Worm (Caenorhabditis elegans) whole organism, late embryonic: Measurements from ENCODE around the gene R11G1.11.

Experiments
- C08G9.2 ChIP-seq: sonication (generic microtip); optimal IDR thresholded peaks from 2 replicates; lab custom pipeline; 2016; ENCODE audit warnings: mild to moderate bottlenecking, missing genetic modification characterization, moderate library complexity, missing compliant biosample characterization
- C38D4.7 ChIP-seq: fragments of 200-800 bp; sonication (Bioruptor generic); optimal IDR thresholded peaks from 2 replicates; lab custom pipeline; 2018; ENCODE audit warnings: mild to moderate bottlenecking, missing genetic modification characterization, moderate library complexity, missing compliant biosample characterization
- F13H6.1 ChIP-seq: sonication (generic microtip); optimal IDR thresholded peaks from 2 replicates; lab custom pipeline; 2016; ENCODE audit warnings: missing genetic modification characterization, missing compliant biosample characterization
- K02D7.2 ChIP-seq: sonication (generic microtip); optimal IDR thresholded peaks from 2 replicates; lab custom pipeline; 2017; ENCODE audit warnings: mild to moderate bottlenecking, missing genetic modification characterization, missing compliant biosample characterization
- T23F11.4 ChIP-seq: fragments of 200-800 bp; sonication (Bioruptor generic); optimal IDR thresholded peaks from 2 replicates; lab custom pipeline; 2018; ENCODE audit warnings: mild to moderate bottlenecking, missing genetic modification characterization, missing compliant biosample characterization
- Y22D7AL.16 ChIP-seq: sonication (generic microtip); optimal IDR thresholded peaks from 2 replicates; lab custom pipeline; 2016; ENCODE audit warnings: missing genetic modification characterization, missing compliant biosample characterization
- ahr-1 ChIP-seq: sonication (generic microtip); optimal IDR thresholded peaks from 2 replicates; lab custom pipeline; 2016; ENCODE audit warnings: missing genetic modification characterization, missing compliant biosample characterization
- ceh-14 ChIP-seq: sonication (generic microtip); optimal IDR thresholded peaks from 2 replicates; lab custom pipeline; 2016; ENCODE audit warnings: missing genotype, missing genetic modification characterization, missing compliant biosample characterization
- ceh-18 ChIP-seq: sonication (generic microtip); optimal IDR thresholded peaks from 2 replicates; lab custom pipeline; 2016; ENCODE audit warnings: missing genetic modification characterization, missing compliant biosample characterization
- ceh-19 ChIP-seq: fragments of 200-800 bp; sonication (Bioruptor generic); optimal IDR thresholded peaks from 2 replicates; lab custom pipeline; 2018; ENCODE audit warnings: mild to moderate bottlenecking, missing genetic modification characterization, missing compliant biosample characterization
- ceh-22 ChIP-seq: sonication (generic microtip); optimal IDR thresholded peaks from 2 replicates; lab custom pipeline; 2017; ENCODE audit warnings: missing biosample characterization, missing genetic modification characterization
- ceh-30 ChIP-seq: fragments of 150-350 bp; optimal IDR thresholded peaks from 2 replicates; lab custom pipeline; 2014; ENCODE audit warnings: missing biosample characterization, missing genetic modification characterization
- ceh-34 ChIP-seq: sonication (generic microtip); optimal IDR thresholded peaks from 2 replicates; lab custom pipeline; 2016; ENCODE audit warnings: mild to moderate bottlenecking, missing genetic modification characterization, missing compliant biosample characterization
- ceh-48 ChIP-seq: sonication (generic microtip); optimal IDR thresholded peaks from 2 replicates; lab custom pipeline; 2016; ENCODE audit warnings: missing genetic modification characterization, inconsistent platforms, missing compliant biosample characterization
- ceh-9 ChIP-seq: sonication (generic microtip); optimal IDR thresholded peaks from 2 replicates; lab custom pipeline; 2016; ENCODE audit warnings: mild to moderate bottlenecking, missing genetic modification characterization, inconsistent platforms, missing compliant biosample characterization
- che-1 ChIP-seq: sonication (generic microtip); optimal IDR thresholded peaks from 2 replicates; lab custom pipeline; 2016; ENCODE audit warnings: mild to moderate bottlenecking, missing genetic modification characterization, missing compliant biosample characterization
- dmd-4 ChIP-seq: sonication (generic microtip); optimal IDR thresholded peaks from 2 replicates; lab custom pipeline; 2016; ENCODE audit warnings: borderline replicate concordance, missing genetic modification characterization, missing compliant biosample characterization
- dve-1 ChIP-seq: sonication (generic microtip); optimal IDR thresholded peaks from 2 replicates; lab custom pipeline; 2017; ENCODE audit warnings: antibody characterized with exemption, mild to moderate bottlenecking, missing genetic modification characterization, missing compliant biosample characterization
- elt-2 ChIP-seq: sonication (generic microtip); optimal IDR thresholded peaks from 2 replicates; lab custom pipeline; 2016; ENCODE audit warnings: missing genetic modification reagents, missing genetic modification characterization, missing compliant biosample characterization
- eyg-1 ChIP-seq: sonication (generic microtip); optimal IDR thresholded peaks from 2 replicates; lab custom pipeline; 2016; ENCODE audit warnings: missing genotype, missing genetic modification characterization, missing compliant biosample characterization
- fkh-10 ChIP-seq: fragments of 150-350 bp; optimal IDR thresholded peaks from 2 replicates; lab custom pipeline; 2014; ENCODE audit warnings: missing biosample characterization, missing genetic modification reagents, missing genetic modification characterization
- gmeb-2 ChIP-seq: sonication (generic microtip); optimal IDR thresholded peaks from 2 replicates; lab custom pipeline; 2016; ENCODE audit warnings: missing genetic modification characterization, inconsistent platforms, missing compliant biosample characterization
- hlh-13 ChIP-seq: fragments of 200-800 bp; sonication (Bioruptor generic); optimal IDR thresholded peaks from 2 replicates; lab custom pipeline; 2018; ENCODE audit warnings: mild to moderate bottlenecking, missing genetic modification characterization, missing compliant biosample characterization
- hlh-15 ChIP-seq: sonication (generic microtip); optimal IDR thresholded peaks from 2 replicates; lab custom pipeline; 2016; ENCODE audit warnings: missing genetic modification characterization, missing compliant biosample characterization
- hlh-30 ChIP-seq: sonication (generic microtip); optimal IDR thresholded peaks from 2 replicates; lab custom pipeline; 2017; ENCODE audit warnings: antibody characterized with exemption, missing genetic modification characterization, missing compliant biosample characterization; ENCODE audit not compliant: insufficient read depth
- hlh-8 ChIP-seq: sonication (generic microtip); optimal IDR thresholded peaks from 2 replicates; lab custom pipeline; 2016; ENCODE audit warnings: missing genotype, missing genetic modification characterization, missing compliant biosample characterization
- lin-11 ChIP-seq: fragments of 200-800 bp; sonication (Bioruptor generic); optimal IDR thresholded peaks from 2 replicates; lab custom pipeline; 2018; ENCODE audit warnings: mild to moderate bottlenecking, missing genetic modification characterization, missing compliant biosample characterization
- nfya-1 ChIP-seq: sonication (generic microtip); optimal IDR thresholded peaks from 2 replicates; lab custom pipeline; 2017; ENCODE audit warnings: missing genetic modification characterization, mild to moderate bottlenecking, missing compliant biosample characterization, antibody characterized with exemption, moderate library complexity
- nhr-232 ChIP-seq: sonication (generic microtip); optimal IDR thresholded peaks from 2 replicates; lab custom pipeline; 2016; ENCODE audit warnings: missing genetic modification characterization, missing compliant biosample characterization
- npax-4 ChIP-seq: sonication (generic microtip); optimal IDR thresholded peaks from 2 replicates; lab custom pipeline; 2016; ENCODE audit warnings: missing genetic modification characterization, missing compliant biosample characterization
- pha-4 ChIP-seq: fragments of 150-350 bp; optimal IDR thresholded peaks from 2 replicates; lab custom pipeline; 2018; ENCODE audit warnings: missing biosample characterization, missing genetic modification reagents, missing genetic modification characterization
- pqm-1 ChIP-seq: sonication (generic microtip); optimal IDR thresholded peaks from 2 replicates; lab custom pipeline; 2016; ENCODE audit warnings: missing genetic modification characterization, missing compliant biosample characterization
- pros-1 ChIP-seq: fragments of 150-350 bp; optimal IDR thresholded peaks from 2 replicates; lab custom pipeline; 2014; ENCODE audit warnings: missing biosample characterization, missing genetic modification reagents, missing genetic modification characterization
- ref-2 ChIP-seq: sonication (generic microtip); optimal IDR thresholded peaks from 2 replicates; lab custom pipeline; 2016; ENCODE audit warnings: missing genetic modification characterization, missing compliant biosample characterization
- rnt-1 ChIP-seq: sonication (generic microtip); optimal IDR thresholded peaks from 2 replicates; lab custom pipeline; 2016; ENCODE audit warnings: missing genetic modification characterization, missing compliant biosample characterization
- sox-2 ChIP-seq: fragments of 200-800 bp; sonication (Bioruptor generic); IDR thresholded peaks from 2 replicates; pipeline ENCODE4 v1.3.6; 2022; ENCODE audit warnings: missing genetic modification reagents, missing genetic modification characterization, missing compliant biosample characterization
- tbx-2 ChIP-seq: sonication (generic microtip); optimal IDR thresholded peaks from 2 replicates; lab custom pipeline; 2016; ENCODE audit warnings: missing genetic modification characterization, missing compliant biosample characterization
- tbx-7 ChIP-seq: sonication (generic microtip); optimal IDR thresholded peaks from 2 replicates; lab custom pipeline; 2016; ENCODE audit warnings: missing genotype, missing genetic modification characterization, missing compliant biosample characterization
- unc-42 ChIP-seq: sonication (generic microtip); optimal IDR thresholded peaks from 2 replicates; lab custom pipeline; 2016; ENCODE audit warnings: missing genotype, missing genetic modification characterization, missing compliant biosample characterization
- ztf-16 ChIP-seq: sonication (generic microtip); optimal IDR thresholded peaks from 2 replicates; lab custom pipeline; 2017; ENCODE audit warnings: missing genetic modification characterization, missing compliant biosample characterization

The R11G1.11 gene

DNA sequence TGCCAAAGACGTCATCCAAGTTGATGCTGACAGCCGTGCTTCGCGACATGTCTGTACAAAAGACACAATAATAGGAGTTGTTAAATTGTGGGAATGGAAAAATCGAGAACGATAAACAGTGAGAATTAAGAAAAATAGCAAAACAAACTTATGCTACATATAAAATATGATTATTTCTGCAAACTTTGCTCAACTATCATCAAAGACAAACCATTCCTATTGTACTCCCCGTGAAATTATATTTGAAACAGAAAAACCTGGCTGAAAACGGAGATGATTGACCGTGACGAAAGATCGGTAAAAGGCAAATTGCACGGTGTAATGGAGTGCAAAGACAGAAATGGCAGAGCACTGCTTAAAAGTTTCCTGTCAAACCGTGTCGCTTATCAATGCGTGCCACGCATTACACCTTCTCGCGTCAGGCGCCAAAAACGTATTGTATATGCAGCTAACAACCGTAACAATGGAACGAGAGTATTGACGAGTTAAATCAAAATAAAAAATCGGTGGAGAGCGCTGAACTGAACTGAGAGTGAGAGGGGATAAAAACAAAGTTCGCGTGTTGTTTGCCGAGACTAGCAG lies 43.6 kb upstream of the R11G1.11 start, which contains the start of gene C18B2.5:
TSS of gene C18B2.5 (minus strand) at position 51 of the 582 bp plus-strand sequence.
- TF ChIP-seq ref-2 (tag; lab: Kevin White, UChicago): no peak
- no peak for TF ChIP-seq lin-11 (tag; lab: Kevin White, UChicago)
- TF ChIP-seq dve-1 (tag; lab: Kevin White, UChicago): no peak
- TF ChIP-seq pqm-1 (tag; lab: Kevin White, UChicago): no peak
- TF ChIP-seq hlh-13 (GFP tag; lab: Kevin White, UChicago): no peak
- no peak for TF ChIP-seq gmeb-2
- no peak for TF ChIP-seq sox-2 (GFP tag; lab: Robert Waterston, UW)
- no peak for TF ChIP-seq ceh-18 (tag; lab: Kevin White, UChicago)
- TF ChIP-seq ceh-34 (tag; lab: Kevin White, UChicago): no peak
- no peak for TF ChIP-seq rnt-1 (tag; lab: Kevin White, UChicago)

DNA sequence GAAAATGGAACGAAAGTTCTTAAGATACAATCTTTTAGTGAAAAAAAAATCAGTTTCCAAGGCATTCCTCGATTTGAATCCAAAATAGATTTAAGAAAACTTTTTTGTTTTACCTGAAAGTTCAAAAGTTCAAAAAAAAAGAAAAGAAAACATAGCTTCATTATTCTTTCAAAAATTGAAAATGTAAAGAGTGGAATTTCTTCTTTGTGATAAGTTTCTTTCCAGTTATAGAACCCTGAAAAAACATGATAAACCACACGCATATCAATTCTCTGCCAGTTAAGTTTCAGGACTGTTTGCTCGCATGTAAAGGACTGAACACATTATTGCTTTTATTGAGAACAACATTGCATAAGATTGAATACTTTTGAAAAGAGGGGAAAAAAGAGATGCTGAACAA lies 43.0 kb upstream of the R11G1.11 start:
- TF ChIP-seq lin-11 (tag; lab: Kevin White, UChicago) (no peak), C38D4.7 (GFP tag; lab: Kevin White, UChicago) (no peak), tbx-2 (tag; lab: Kevin White, UChicago) (no peak), ztf-16 (tag; lab: Kevin White, UChicago) (no peak), hlh-15 (tag; lab: Kevin White, UChicago) (no peak), K02D7.2 (tag; lab: Kevin White, UChicago) (no peak), ceh-19 (GFP tag; lab: Kevin White, UChicago) (no peak), nhr-232 (tag; lab: Kevin White, UChicago) (no peak), nfya-1 (no peak), npax-4 (tag; lab: Kevin White, UChicago) (no peak), eyg-1 (tag; lab: Kevin White, UChicago) (no peak), hlh-30 (tag; lab: Kevin White, UChicago) (no peak), sox-2 (GFP tag; lab: Robert Waterston, UW) (no peak), ceh-30 (tag; lab: Kevin White, UChicago) (no peak), ceh-14 (tag; lab: Kevin White, UChicago) (no peak), pros-1 (tag; lab: Kevin White, UChicago) (no peak), F13H6.1 (tag; lab: Kevin White, UChicago) (no peak), fkh-10 (GFP tag; lab: Kevin White, UChicago) (no peak), dmd-4 (tag; lab: Kevin White, UChicago) (no peak), ceh-9 (no peak)

DNA sequence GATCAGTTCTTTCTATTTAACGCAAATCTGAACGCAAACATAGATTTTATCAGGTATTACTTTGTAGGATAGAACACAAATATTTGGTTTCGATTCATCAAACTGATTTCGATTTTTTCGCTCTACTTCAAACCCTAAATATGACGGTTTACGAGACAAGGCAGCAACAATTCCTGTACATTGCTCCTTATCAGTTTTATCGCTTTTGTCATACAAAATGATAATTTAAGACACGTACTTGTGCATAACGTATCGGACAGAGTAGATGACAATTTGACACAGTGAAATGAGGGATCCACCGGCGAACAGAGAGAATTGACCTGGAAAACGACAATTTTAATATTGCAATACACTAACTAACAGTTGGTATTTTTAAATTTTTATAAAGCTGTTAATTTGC lies 41.1 kb upstream of the R11G1.11 start:
- TF ChIP-seq lin-11 (tag; lab: Kevin White, UChicago) (no peak), elt-2 (tag; lab: Kevin White, UChicago) (peak; percentile 78)

DNA sequence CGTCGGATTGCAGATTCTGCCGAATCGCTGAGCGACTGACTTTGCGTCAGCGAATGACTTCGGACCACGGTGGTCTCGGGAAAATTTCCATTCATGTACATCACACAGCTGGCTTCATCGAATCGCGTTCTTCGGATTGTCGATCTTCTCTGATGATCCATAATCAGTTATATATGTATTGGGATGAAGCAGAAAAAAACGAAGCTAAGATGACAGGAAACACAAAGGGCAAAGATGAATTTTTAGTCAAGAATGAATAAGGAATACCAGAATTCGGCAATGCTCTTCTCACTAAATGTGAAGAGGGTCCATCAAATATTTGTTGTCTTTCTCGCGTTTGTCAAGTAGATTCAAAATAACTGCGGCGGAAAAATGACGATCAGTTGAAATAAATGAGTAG lies 37.5 kb upstream of the R11G1.11 start, which contains the start of gene del-9:
TSS of gene del-9 (minus strand) at position 101 of the 400 bp plus-strand sequence.
- no peak for TF ChIP-seq C38D4.7 (GFP tag; lab: Kevin White, UChicago)
- TF ChIP-seq che-1 (tag; lab: Kevin White, UChicago): no peak
- no peak for TF ChIP-seq C08G9.2 (tag; lab: Kevin White, UChicago)
- TF ChIP-seq npax-4 (tag; lab: Kevin White, UChicago): no peak
- TF ChIP-seq ceh-9: no peak
- no peak for TF ChIP-seq pha-4 (tag; lab: Kevin White, UChicago)
- no peak for TF ChIP-seq ahr-1
- no peak for TF ChIP-seq sox-2 (GFP tag; lab: Robert Waterston, UW)
- TF ChIP-seq ceh-30 (tag; lab: Kevin White, UChicago): no peak
- TF ChIP-seq hlh-8 (tag; lab: Kevin White, UChicago): no peak
- no peak for TF ChIP-seq ceh-22 (tag; lab: Kevin White, UChicago)
- no peak for TF ChIP-seq gmeb-2
- TF ChIP-seq T23F11.4: no peak
- TF ChIP-seq pqm-1 (tag; lab: Kevin White, UChicago): no peak
- TF ChIP-seq hlh-15 (tag; lab: Kevin White, UChicago): no peak
- no peak for TF ChIP-seq ceh-19 (GFP tag; lab: Kevin White, UChicago)
- no peak for TF ChIP-seq unc-42 (tag; lab: Kevin White, UChicago)
- no peak for TF ChIP-seq ceh-48 (tag; lab: Kevin White, UChicago)
- TF ChIP-seq Y22D7AL.16 (tag; lab: Kevin White, UChicago): no peak
- TF ChIP-seq tbx-7: no peak
